Worm (Caenorhabditis elegans) whole organism, young adult: ENCODE results near the gene inf-1.

Experiments
- B0035.1 ChIP-seq: sonication (generic microtip); optimal IDR thresholded peaks from 2 replicates; lab custom pipeline; 2016; ENCODE audit warnings: missing genetic modification characterization, mild to moderate bottlenecking, missing compliant biosample characterization, missing genotype, missing genetic modification reagents
- C06A6.2 ChIP-seq: fragments of 200-800 bp; sonication (Bioruptor generic); conservative IDR thresholded peaks from 2 replicates; pipeline ENCODE4 v1.3.6; 2022; ENCODE audit warnings: missing genetic modification characterization, missing compliant biosample characterization
- C17E4.6 ChIP-seq: fragments of 200-800 bp; sonication (Bioruptor generic); IDR thresholded peaks from 2 replicates; pipeline ENCODE4 v1.3.6; 2022; ENCODE audit warnings: missing genetic modification reagents, missing genetic modification characterization, missing compliant biosample characterization
- F23B12.7 ChIP-seq: sonication (generic microtip); optimal IDR thresholded peaks from 2 replicates; lab custom pipeline; 2017; ENCODE audit warnings: missing genetic modification characterization, mild to moderate bottlenecking, missing compliant biosample characterization, antibody characterized with exemption, moderate library complexity; ENCODE audit not compliant: insufficient read depth
- F37B4.10 ChIP-seq: fragments of 200-800 bp; sonication (Bioruptor generic); IDR thresholded peaks from 2 replicates; pipeline ENCODE4 v1.3.6; 2022; ENCODE audit warnings: missing genetic modification characterization, missing compliant biosample characterization
- F52B5.7 ChIP-seq: sonication (generic microtip); optimal IDR thresholded peaks from 2 replicates; lab custom pipeline; 2016; ENCODE audit warnings: mild to moderate bottlenecking, missing genetic modification characterization, missing compliant biosample characterization
- K11D2.4 ChIP-seq: fragments of 200-800 bp; sonication (Bioruptor generic); IDR thresholded peaks from 2 replicates; pipeline ENCODE4 v1.3.6; 2022; ENCODE audit warnings: missing genetic modification reagents, missing genetic modification characterization, missing compliant biosample characterization
- T26A5.8 ChIP-seq: sonication (generic microtip); optimal IDR thresholded peaks from 2 replicates; lab custom pipeline; 2016; ENCODE audit warnings: missing genetic modification characterization, missing compliant biosample characterization
- Y53F4B.3 ChIP-seq: fragments of 200-800 bp; sonication (Bioruptor generic); IDR thresholded peaks from 2 replicates; pipeline ENCODE4 v1.3.6; 2022; ENCODE audit warnings: missing genetic modification reagents, missing genetic modification characterization, missing compliant biosample characterization
- ama-1 ChIP-seq, 3 experiments: fragments of 150-350 bp in 1 of 3; sonication (generic microtip) in 2 of 3; optimal IDR thresholded peaks; 2 replicates each; lab custom pipeline; 2014 to 2018; ENCODE audit warnings: missing biosample characterization in 2 of 3, missing genetic modification characterization in 2 of 3, missing genetic modification reagents in 2 of 3
- atf-7 ChIP-seq: sonication (generic microtip); optimal IDR thresholded peaks from 2 replicates; lab custom pipeline; 2017; ENCODE audit warnings: mild to moderate bottlenecking, missing genetic modification characterization, missing compliant biosample characterization
- bed-2 ChIP-seq: fragments of 200-800 bp; sonication (Bioruptor generic); IDR thresholded peaks from 2 replicates; pipeline ENCODE4 v1.3.6; 2022; ENCODE audit warnings: missing genetic modification reagents, missing genetic modification characterization, missing compliant biosample characterization
- ccch-3 ChIP-seq: fragments of 200-800 bp; sonication (Bioruptor generic); optimal IDR thresholded peaks from 2 replicates; lab custom pipeline; 2018; ENCODE audit warnings: mild to moderate bottlenecking, missing genetic modification characterization, missing compliant biosample characterization
- cebp-2 ChIP-seq: fragments of 200-800 bp; sonication (Bioruptor generic); IDR thresholded peaks from 2 replicates; pipeline ENCODE4 v1.3.6; 2022; ENCODE audit warnings: missing genetic modification characterization, missing compliant biosample characterization
- ceh-100 ChIP-seq: fragments of 200-800 bp; sonication (Bioruptor generic); IDR thresholded peaks from 2 replicates; pipeline ENCODE4 v1.3.6; 2022; ENCODE audit warnings: missing genetic modification reagents, missing genetic modification characterization, missing compliant biosample characterization
- ceh-40 ChIP-seq: fragments of 200-800 bp; sonication (Bioruptor generic); IDR thresholded peaks from 2 replicates; pipeline ENCODE4 v1.3.6; 2022; ENCODE audit warnings: missing genetic modification characterization, missing compliant biosample characterization
- ceh-91 ChIP-seq: fragments of 200-800 bp; sonication (Bioruptor generic); IDR thresholded peaks from 2 replicates; pipeline ENCODE4 v1.3.6; 2022; ENCODE audit warnings: missing genetic modification reagents, missing genetic modification characterization, missing compliant biosample characterization
- chd-7 ChIP-seq: sonication (generic microtip); optimal IDR thresholded peaks from 2 replicates; lab custom pipeline; 2016; ENCODE audit warnings: mild to moderate bottlenecking, missing genetic modification characterization, moderate library complexity, missing compliant biosample characterization
- die-1 ChIP-seq: sonication (generic microtip); optimal IDR thresholded peaks from 2 replicates; lab custom pipeline; 2016; ENCODE audit warnings: missing genotype, mild to moderate bottlenecking, missing genetic modification characterization, missing compliant biosample characterization
- dpl-1 ChIP-seq: fragments of 150-350 bp; optimal IDR thresholded peaks from 2 replicates; lab custom pipeline; 2014; ENCODE audit warnings: missing biosample characterization, missing genetic modification reagents, missing genetic modification characterization
- ets-4 ChIP-seq: fragments of 200-800 bp; sonication (Bioruptor generic); optimal IDR thresholded peaks from 2 replicates; lab custom pipeline; 2018; ENCODE audit warnings: mild to moderate bottlenecking, missing genetic modification characterization, missing compliant biosample characterization
- fkh-3 ChIP-seq: sonication (generic microtip); optimal IDR thresholded peaks from 2 replicates; lab custom pipeline; 2016; ENCODE audit warnings: mild to moderate bottlenecking, missing genetic modification characterization, missing compliant biosample characterization
- gei-17 ChIP-seq: fragments of 200-800 bp; sonication (Bioruptor generic); optimal IDR thresholded peaks from 2 replicates; lab custom pipeline; 2018; ENCODE audit warnings: mild to moderate bottlenecking, missing genetic modification characterization, missing compliant biosample characterization
- hlh-26 ChIP-seq: fragments of 200-800 bp; sonication (Bioruptor generic); conservative IDR thresholded peaks from 2 replicates; pipeline ENCODE4 v1.3.6; 2022; ENCODE audit warnings: missing genetic modification reagents, missing genetic modification characterization, missing compliant biosample characterization
- hmg-1.2 ChIP-seq: fragments of 200-800 bp; sonication (Bioruptor generic); IDR thresholded peaks from 2 replicates; pipeline ENCODE4 v1.3.6; 2022; ENCODE audit warnings: missing genetic modification reagents, missing genetic modification characterization, missing compliant biosample characterization
- hmg-20 ChIP-seq: fragments of 200-800 bp; sonication (Bioruptor generic); IDR thresholded peaks from 2 replicates; pipeline ENCODE4 v1.3.6; 2022; ENCODE audit warnings: missing genetic modification reagents, missing genetic modification characterization, missing compliant biosample characterization
- hsf-1 ChIP-seq: fragments of 200-800 bp; sonication (Bioruptor generic); IDR thresholded peaks from 2 replicates; pipeline ENCODE4 v1.3.6; 2022; ENCODE audit warnings: missing genetic modification reagents, missing genetic modification characterization, missing compliant biosample characterization
- let-526 ChIP-seq: fragments of 200-800 bp; sonication (Bioruptor generic); IDR thresholded peaks from 2 replicates; pipeline ENCODE4 v1.3.6; 2022; ENCODE audit warnings: missing genetic modification reagents, missing genetic modification characterization, missing compliant biosample characterization
- let-607 ChIP-seq, 2 experiments: fragments of 200-800 bp in 1 of 2; sonication (Bioruptor generic) in 1 of 2; sonication (generic microtip) in 1 of 2; optimal IDR thresholded peaks; 2 replicates each; lab custom pipeline; 2016 to 2018; ENCODE audit warnings: mild to moderate bottlenecking in 2 of 2, missing compliant biosample characterization in 2 of 2, missing genetic modification characterization in 2 of 2, moderate library complexity in 2 of 2, missing genotype in 1 of 2
- lsl-1 ChIP-seq: fragments of 200-800 bp; sonication (Bioruptor generic); optimal IDR thresholded peaks from 2 replicates; lab custom pipeline; 2018; ENCODE audit warnings: mild to moderate bottlenecking, missing genetic modification characterization, moderate library complexity, missing compliant biosample characterization
- madf-3 ChIP-seq: fragments of 200-800 bp; sonication (Bioruptor generic); IDR thresholded peaks from 2 replicates; pipeline ENCODE4 v1.3.6; 2022; ENCODE audit warnings: missing genetic modification reagents, missing genetic modification characterization, missing compliant biosample characterization
- madf-6 ChIP-seq: fragments of 200-800 bp; sonication (Bioruptor generic); IDR thresholded peaks from 2 replicates; pipeline ENCODE4 v1.3.6; 2022; ENCODE audit warnings: missing genetic modification reagents, missing genetic modification characterization, missing compliant biosample characterization
- mel-28 ChIP-seq: sonication (generic microtip); optimal IDR thresholded peaks from 2 replicates; lab custom pipeline; 2016; ENCODE audit warnings: borderline replicate concordance, mild to moderate bottlenecking, missing genetic modification characterization, missing compliant biosample characterization
- nfyb-1 ChIP-seq: fragments of 200-800 bp; sonication (Bioruptor generic); IDR thresholded peaks from 2 replicates; pipeline ENCODE4 v1.3.6; 2022; ENCODE audit warnings: missing genetic modification reagents, missing genetic modification characterization, missing compliant biosample characterization
- nhr-179 ChIP-seq: sonication (generic microtip); optimal IDR thresholded peaks from 2 replicates; lab custom pipeline; 2016; ENCODE audit warnings: mild to moderate bottlenecking, missing genetic modification characterization, missing compliant biosample characterization
- nhr-80 ChIP-seq: sonication (generic microtip); optimal IDR thresholded peaks from 2 replicates; lab custom pipeline; 2016; ENCODE audit warnings: missing genetic modification characterization, missing compliant biosample characterization
- pbrm-1 ChIP-seq: fragments of 200-800 bp; sonication (Bioruptor generic); IDR thresholded peaks from 2 replicates; pipeline ENCODE4 v1.3.6; 2022; ENCODE audit warnings: missing genetic modification reagents, missing genetic modification characterization, missing compliant biosample characterization
- rec-8 ChIP-seq, 2 experiments: sonication (generic microtip); optimal IDR thresholded peaks; 2 replicates each; lab custom pipeline; 2016; ENCODE audit warnings: mild to moderate bottlenecking in 2 of 2, missing genetic modification characterization in 2 of 2, missing genetic modification reagents in 2 of 2, missing genotype in 2 of 2, missing biosample characterization in 1 of 2, missing compliant biosample characterization in 1 of 2, moderate library complexity in 1 of 2
- sea-2 ChIP-seq: fragments of 200-800 bp; sonication (Bioruptor generic); IDR thresholded peaks from 2 replicates; pipeline ENCODE4 v1.3.6; 2022; ENCODE audit warnings: missing genetic modification characterization, missing compliant biosample characterization
- snpc-3.4 ChIP-seq: sonication (generic microtip); optimal IDR thresholded peaks from 2 replicates; lab custom pipeline; 2017; ENCODE audit warnings: missing genetic modification characterization, mild to moderate bottlenecking, missing compliant biosample characterization, antibody characterized with exemption, moderate library complexity, missing genotype, missing genetic modification reagents
- somi-1 ChIP-seq: fragments of 200-800 bp; sonication (Bioruptor generic); optimal IDR thresholded peaks from 2 replicates; lab custom pipeline; 2018; ENCODE audit warnings: mild to moderate bottlenecking, missing genetic modification characterization, missing compliant biosample characterization
- sptf-2 ChIP-seq: fragments of 200-800 bp; sonication (Bioruptor generic); optimal IDR thresholded peaks from 2 replicates; lab custom pipeline; 2018; ENCODE audit warnings: mild to moderate bottlenecking, missing genetic modification characterization, missing compliant biosample characterization
- tbx-9 ChIP-seq: sonication (generic microtip); optimal IDR thresholded peaks from 2 replicates; lab custom pipeline; 2016; ENCODE audit warnings: borderline replicate concordance, missing genetic modification characterization, inconsistent platforms, missing compliant biosample characterization
- unc-130 ChIP-seq: sonication (generic microtip); optimal IDR thresholded peaks from 2 replicates; lab custom pipeline; 2016; ENCODE audit warnings: missing genetic modification reagents, missing genetic modification characterization, missing compliant biosample characterization
- unc-62 ChIP-seq: fragments of 150-350 bp; optimal IDR thresholded peaks from 2 replicates; lab custom pipeline; 2014; ENCODE audit warnings: missing biosample characterization, missing genetic modification reagents, missing genetic modification characterization
- ztf-18 ChIP-seq: sonication (generic microtip); optimal IDR thresholded peaks from 2 replicates; lab custom pipeline; 2016; ENCODE audit warnings: missing genotype, mild to moderate bottlenecking, missing genetic modification characterization, missing compliant biosample characterization
- ztf-28 ChIP-seq: fragments of 200-800 bp; sonication (Bioruptor generic); IDR thresholded peaks from 2 replicates; pipeline ENCODE4 v1.3.6; 2022; ENCODE audit warnings: missing genetic modification reagents, missing genetic modification characterization, missing compliant biosample characterization
- ztf-3 ChIP-seq: fragments of 200-800 bp; sonication (Bioruptor generic); optimal IDR thresholded peaks from 2 replicates; lab custom pipeline; 2018; ENCODE audit warnings: mild to moderate bottlenecking, missing genetic modification characterization, missing compliant biosample characterization

Gene inf-1

ce11 chrIII:6971662-6972284, 41.8 kb downstream of the inf-1 start, which contains the start of the genes eef-1A.1 and rfc-4 (continued):
- TF ChIP-seq fkh-3 (no peak), ztf-28 (GFP tag; lab: Robert Waterston, UW) (peak; percentile 68; the same call in 1 of the 2 replicates), ceh-100 (GFP tag; lab: Robert Waterston, UW) (peak; percentile 76), F52B5.7 (no peak), madf-3 (GFP tag; lab: Robert Waterston, UW) (peak; percentile 94), gei-17 (peak; percentile 58), ama-1 (optimal IDR thresholded peaks at IDR 0.05; lab: Kevin White, UChicago) (peak; percentile 61), ama-1 (GFP tag; optimal IDR thresholded peaks at IDR 0.05; lab: Kevin White, UChicago) (no peak), chd-7 (tag; lab: Kevin White, UChicago) (peak; percentile 75), snpc-3.4 (tag; lab: Kevin White, UChicago) (peak; percentile 92), sea-2 (no peak), nhr-179 (tag; lab: Kevin White, UChicago) (no peak), B0035.1 (peak; percentile 52), hsf-1 (GFP tag; lab: Robert Waterston, UW) (peak; percentile 68), sptf-2 (GFP tag; lab: Kevin White, UChicago) (no peak), die-1 (peak; percentile 18), dpl-1 (GFP tag; lab: Kevin White, UChicago) (peak; percentile 82), lsl-1 (GFP tag; lab: Kevin White, UChicago) (peak; percentile 90), atf-7 (peak; percentile 57), ccch-3 (no peak), T26A5.8 (tag; lab: Kevin White, UChicago) (no peak), hlh-26 (GFP tag; lab: Robert Waterston, UW) (no peak), ets-4 (GFP tag; lab: Kevin White, UChicago) (no peak), pbrm-1 (GFP tag; lab: Robert Waterston, UW) (peak; percentile 93), somi-1 (GFP tag; lab: Kevin White, UChicago) (peak; percentile 72), hmg-20 (GFP tag; lab: Robert Waterston, UW) (no peak), ztf-18 (tag; lab: Kevin White, UChicago) (peak; percentile 75), unc-130 (peak; percentile 67), K11D2.4 (peak; percentile 84), madf-6 (GFP tag; lab: Robert Waterston, UW) (peak; percentile 91), Y53F4B.3 (GFP tag; lab: Robert Waterston, UW) (no peak), ceh-91 (GFP tag; lab: Robert Waterston, UW) (peak; percentile 77), F37B4.10 (GFP tag; lab: Robert Waterston, UW) (no peak), rec-8 (tag; optimal IDR thresholded peaks at IDR 0.05; lab: Kevin White, UChicago) (no peak), C06A6.2 (GFP tag; lab: Robert Waterston, UW) (peak; percentile 72), unc-62 (no peak), nhr-80 (peak; percentile 79), ceh-40 (GFP tag; lab: Robert Waterston, UW) (no peak), bed-2 (GFP tag; lab: Robert Waterston, UW) (no peak), tbx-9 (no peak), F23B12.7 (tag; lab: Kevin White, UChicago) (peak; percentile 97), hmg-1.2 (GFP tag; lab: Robert Waterston, UW) (peak; percentile 76), mel-28 (tag; lab: Kevin White, UChicago) (no peak), ztf-3 (GFP tag; lab: Kevin White, UChicago) (no peak), nfyb-1 (GFP tag; lab: Robert Waterston, UW) (peak; percentile 94), C17E4.6 (GFP tag; lab: Robert Waterston, UW) (0 out of 2 replicates have a peak, but pooled peaks have one; percentile 25), let-607 (tag; optimal IDR thresholded peaks at IDR 0.05; lab: Kevin White, UChicago) (peak; percentile 66 to 84), let-526 (peak; percentile 71; the same call in 1 of the 2 replicates), cebp-2 (GFP tag; lab: Robert Waterston, UW) (no peak)
